Fruit fly (Drosophila melanogaster) whole organism: ENCODE measurements around the gene CG13297.
A peak's percentile ranks its signal among the peaks of the same experiment; 100 is the strongest.
"Not testable (repeated sequence)": the region's sequence is repeated elsewhere in the genome, so short reads cannot be mapped to it uniquely, and the experiment has no call there.

ENCODE experiments used
- CG8478 ChIP-seq: fragments of >200 bp; optimal IDR thresholded peaks from 2 replicates; lab custom pipeline; 2018; ENCODE audit warnings: inconsistent platforms
- Dll ChIP-seq: fragments of >200 bp; optimal IDR thresholded peaks from 2 replicates; lab custom pipeline; 2017
- EcR ChIP-seq, 2 experiments: fragments of >200 bp; optimal IDR thresholded peaks; 2 replicates each; lab custom pipeline; 2017; ENCODE audit warnings: missing biosample characterization in 2 of 2, missing genetic modification characterization in 2 of 2, missing genetic modification reagents in 2 of 2
- pan ChIP-seq: fragments of >200 bp; optimal IDR thresholded peaks from 2 replicates; lab custom pipeline; 2017
- psq ChIP-seq: fragments of >200 bp; optimal IDR thresholded peaks from 2 replicates; lab custom pipeline; 2017
- usp ChIP-seq: fragments of >200 bp; optimal IDR thresholded peaks from 2 replicates; lab custom pipeline; 2017; ENCODE audit warnings: missing biosample characterization, missing genetic modification characterization, mixed read lengths

The CG13297 gene

DNA sequence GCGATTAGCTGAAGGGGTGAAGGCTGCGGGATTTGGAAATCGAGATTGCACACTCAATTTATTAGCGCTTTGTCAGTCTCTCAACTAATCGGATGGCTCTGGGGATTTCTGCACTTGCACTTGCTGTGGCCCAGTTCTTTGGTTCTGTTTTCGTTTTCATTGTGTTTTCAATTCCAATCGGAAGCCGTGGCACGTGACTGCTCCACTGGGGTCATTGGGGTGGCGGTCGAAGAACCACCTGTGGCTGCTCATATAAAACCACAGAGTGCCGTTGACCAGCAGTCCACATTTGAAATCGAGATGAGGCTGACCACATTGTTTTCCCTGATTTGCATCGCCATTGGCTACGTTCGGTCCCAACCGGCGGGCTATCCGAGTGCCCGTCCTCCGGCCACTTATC, 3.3 kb upstream of the CG13297 start, which contains the start of gene Cpr65Az:
TSS of gene Cpr65Az (plus strand) at position 301 of the 400 bp plus-strand sequence.
- no peak for TF ChIP-seq pan (lab: Kevin White, UChicago)
- TF ChIP-seq psq (lab: Kevin White, UChicago): no peak

DNA sequence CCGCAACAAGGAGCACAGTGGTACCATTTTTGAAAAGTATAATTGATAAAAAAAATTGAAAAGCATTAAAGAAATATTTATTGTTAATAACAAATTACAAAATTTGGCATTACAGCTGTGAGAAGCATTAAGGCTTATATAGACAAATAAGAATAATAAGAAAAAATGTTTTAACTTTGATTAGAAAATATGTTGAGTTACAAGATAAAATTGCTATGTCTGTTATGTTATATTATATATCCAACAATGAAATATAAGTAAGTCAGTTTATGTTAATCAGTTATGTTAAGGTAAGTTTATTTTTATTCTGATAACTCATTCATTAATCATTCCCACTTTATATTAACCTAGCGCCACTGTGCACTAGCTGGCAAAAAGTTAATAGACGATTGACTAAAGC, 2.7 kb upstream of the CG13297 start:
- no peak for TF ChIP-seq CG8478
- TF ChIP-seq EcR (GFP tag; optimal IDR thresholded peaks at IDR 0.05; lab: Kevin White, UChicago): no peak
- no peak for TF ChIP-seq psq (lab: Kevin White, UChicago)
- TF ChIP-seq Dll (lab: Kevin White, UChicago): no peak
- no peak for TF ChIP-seq pan (lab: Kevin White, UChicago)
- TF ChIP-seq usp (GFP tag; lab: Kevin White, UChicago): no peak

DNA sequence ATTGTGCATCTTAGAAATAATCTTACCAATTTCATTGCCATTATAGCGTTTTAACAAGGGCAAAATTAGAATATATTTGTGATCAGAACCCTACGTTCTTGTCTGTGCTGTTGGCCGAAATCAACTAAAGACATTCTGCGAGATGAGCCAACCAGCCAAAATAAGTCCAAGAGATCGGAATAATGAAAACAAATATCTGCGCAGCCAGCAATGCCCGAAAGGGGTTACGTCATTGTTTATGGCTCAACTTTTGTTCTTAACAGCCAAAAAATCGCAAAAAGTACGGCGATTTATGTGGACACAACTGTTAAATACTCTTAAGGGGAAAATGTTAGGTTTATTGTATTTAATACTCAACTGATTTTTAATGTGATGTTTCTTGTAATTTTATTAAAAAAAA, 1.4 kb upstream of the CG13297 start, which contains the start of gene Cpr65Ay:
TSS of gene Cpr65Ay (minus strand) at position 101 of the 400 bp plus-strand sequence.
- TF ChIP-seq EcR (GFP tag; optimal IDR thresholded peaks at IDR 0.05; lab: Kevin White, UChicago) (no peak), psq (lab: Kevin White, UChicago) (no peak), CG8478 (no peak), Dll (lab: Kevin White, UChicago) (no peak), usp (GFP tag; lab: Kevin White, UChicago) (no peak), pan (lab: Kevin White, UChicago) (no peak)

DNA sequence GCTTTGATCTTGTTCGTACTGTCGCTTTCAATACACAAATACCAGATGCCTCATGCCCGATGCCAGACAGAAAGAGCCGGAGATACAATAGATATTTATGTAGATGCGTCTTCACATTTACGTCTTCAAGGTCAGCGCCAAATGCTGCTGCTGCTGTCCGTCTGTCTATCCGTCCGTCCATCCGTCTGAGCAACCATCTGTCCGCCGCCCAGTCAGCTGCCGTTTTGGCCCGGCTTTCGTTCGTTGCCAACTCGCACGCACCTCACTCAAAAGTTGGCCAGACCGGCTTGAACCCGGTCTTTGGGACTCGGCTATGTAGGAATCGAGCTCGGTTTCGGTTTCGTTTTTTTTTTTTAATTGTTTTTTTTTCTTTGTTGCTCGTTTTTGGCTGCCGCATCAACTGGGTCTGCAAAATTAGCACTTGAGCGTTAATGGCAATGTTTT, 2.2 kb downstream of the CG13297 start:
- TF ChIP-seq usp (GFP tag; lab: Kevin White, UChicago): no peak
- no peak for TF ChIP-seq CG8478
- TF ChIP-seq EcR (GFP tag; optimal IDR thresholded peaks at IDR 0.05; lab: Kevin White, UChicago): no peak
- no peak for TF ChIP-seq psq (lab: Kevin White, UChicago)
- TF ChIP-seq pan (lab: Kevin White, UChicago): no peak
- TF ChIP-seq Dll (lab: Kevin White, UChicago): no peak

DNA sequence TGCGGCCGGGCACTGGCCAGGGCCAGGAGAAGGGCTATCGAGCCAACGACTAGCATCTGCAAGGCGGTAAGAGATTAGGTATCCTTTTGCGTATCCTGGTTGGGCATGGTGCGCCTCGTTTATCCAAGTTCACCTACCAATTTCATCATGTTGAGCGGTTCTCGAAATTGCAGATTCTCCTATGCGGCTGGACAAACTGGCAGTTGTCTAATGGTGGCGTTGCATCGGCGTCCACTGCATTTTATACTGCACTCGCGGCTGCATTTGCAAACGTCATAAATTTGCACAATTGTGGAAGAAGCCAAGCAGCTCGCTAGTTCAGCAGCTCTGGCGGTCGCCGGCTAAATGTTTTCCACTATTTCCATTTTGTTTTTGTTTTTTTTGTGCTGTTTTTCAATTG, 4.6 kb downstream of the CG13297 start, which contains the start of gene Acp65Aa:
TSS of gene Acp65Aa (minus strand) at position 215 of the 400 bp plus-strand sequence.
- TF ChIP-seq Dll (lab: Kevin White, UChicago): no peak
- no peak for TF ChIP-seq usp (GFP tag; lab: Kevin White, UChicago)
- no peak for TF ChIP-seq EcR (GFP tag; optimal IDR thresholded peaks at IDR 0.05; lab: Kevin White, UChicago)
- no peak for TF ChIP-seq CG8478
- TF ChIP-seq pan (lab: Kevin White, UChicago): no peak
- TF ChIP-seq psq (lab: Kevin White, UChicago): no peak

DNA sequence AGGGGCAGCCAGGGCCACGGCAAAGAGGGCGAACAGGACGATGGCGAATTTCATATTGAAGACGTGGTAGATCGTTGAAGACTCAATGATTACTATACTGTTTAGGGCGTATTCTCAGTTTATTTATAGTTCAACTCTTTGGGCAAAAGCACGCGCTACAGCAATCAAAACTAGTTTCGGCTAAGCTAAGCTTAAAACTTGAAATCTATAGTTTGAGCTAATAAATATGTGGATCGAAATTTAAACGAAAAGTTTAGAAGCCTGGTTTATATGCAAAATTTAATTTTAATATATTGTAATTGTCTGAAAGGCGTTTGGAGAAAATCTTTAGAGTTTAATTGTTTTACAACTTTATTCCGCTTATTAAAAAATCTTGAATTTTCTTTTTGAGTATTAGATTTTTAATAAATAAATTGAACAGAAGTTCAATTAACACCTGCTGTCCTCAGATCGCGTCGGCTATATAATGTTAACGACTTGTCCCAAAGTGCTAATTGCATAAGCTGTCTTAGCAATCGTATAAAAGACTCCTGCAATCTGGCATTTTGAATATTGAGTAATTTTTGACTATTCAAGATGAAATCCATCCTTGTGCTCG, 6.3 kb downstream of the CG13297 start, which contains the start of the genes Cpr65Ax2 and Lcp65Aa:
TSS of gene Cpr65Ax2 (minus strand) at position 101 of the 598 bp plus-strand sequence.
TSS of gene Lcp65Aa (plus strand) at position 548 of the 598 bp plus-strand sequence.
- TF ChIP-seq CG8478; psq (lab: Kevin White, UChicago); pan (lab: Kevin White, UChicago): not testable (repeated sequence)

DNA sequence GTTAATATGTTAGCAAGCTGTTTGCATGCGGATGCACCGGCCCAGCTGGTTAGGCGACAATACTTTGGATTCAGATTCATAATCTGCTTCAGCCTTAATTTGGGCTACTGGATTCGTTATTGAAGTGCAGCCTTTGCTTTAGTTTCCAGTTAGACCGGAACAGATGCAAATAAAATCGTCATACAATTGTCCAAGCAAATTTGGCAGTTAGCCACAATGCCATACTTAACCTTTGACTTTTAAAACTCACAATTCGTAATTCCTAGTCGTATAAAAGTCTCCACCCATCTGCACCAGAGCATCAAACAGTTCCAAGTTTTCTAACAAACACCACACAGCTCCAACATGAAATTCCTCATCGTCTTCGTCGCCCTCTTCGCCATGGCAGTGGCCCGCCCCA, 7.9 kb downstream of the CG13297 start, which contains the start of gene Lcp65Ab1:
TSS of gene Lcp65Ab1 (plus strand) at position 301 of the 400 bp plus-strand sequence.
- not testable (repeated sequence) for TF ChIP-seq usp (GFP tag; lab: Kevin White, UChicago); EcR (GFP tag; optimal IDR thresholded peaks at IDR 0.05; lab: Kevin White, UChicago); CG8478

DNA sequence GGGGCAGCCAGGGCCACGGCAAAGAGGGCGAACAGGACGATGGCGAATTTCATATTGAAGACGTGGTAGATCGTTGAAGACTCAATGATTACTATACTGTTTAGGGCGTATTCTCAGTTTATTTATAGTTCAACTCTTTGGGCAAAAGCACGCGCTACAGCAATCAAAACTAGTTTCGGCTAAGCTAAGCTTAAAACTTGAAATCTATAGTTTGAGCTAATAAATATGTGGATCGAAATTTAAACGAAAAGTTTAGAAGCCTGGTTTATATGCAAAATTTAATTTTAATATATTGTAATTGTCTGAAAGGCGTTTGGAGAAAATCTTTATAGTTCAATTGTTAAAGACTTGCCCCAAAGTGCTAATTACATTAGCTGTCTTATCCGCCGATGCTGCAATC, 9.3 kb downstream of the CG13297 start, which contains the start of gene Cpr65Ax1:
TSS of gene Cpr65Ax1 (minus strand) at position 101 of the 400 bp plus-strand sequence.
- TF ChIP-seq EcR (GFP tag; optimal IDR thresholded peaks at IDR 0.05; lab: Kevin White, UChicago); usp (GFP tag; lab: Kevin White, UChicago); pan (lab: Kevin White, UChicago): not testable (repeated sequence)

DNA sequence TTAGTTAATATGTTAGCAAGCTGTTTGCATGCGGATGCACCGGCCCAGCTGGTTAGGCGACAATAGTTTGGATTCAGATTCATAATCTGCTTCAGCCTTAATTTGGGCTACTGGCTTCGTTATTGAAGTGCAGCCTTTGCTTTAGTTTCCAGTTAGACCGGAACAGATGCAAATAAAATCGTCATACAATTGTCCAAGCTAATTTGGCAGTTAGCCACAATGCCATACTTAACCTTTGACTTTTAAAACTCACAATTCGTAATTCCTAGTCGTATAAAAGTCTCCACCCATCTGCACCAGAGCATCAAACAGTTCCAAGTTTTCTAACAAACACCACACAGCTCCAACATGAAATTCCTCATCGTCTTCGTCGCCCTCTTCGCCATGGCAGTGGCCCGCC, 10.8 kb downstream of the CG13297 start, which contains the start of gene Lcp65Ab2:
TSS of gene Lcp65Ab2 (plus strand) at position 301 of the 400 bp plus-strand sequence.
- TF ChIP-seq Dll (lab: Kevin White, UChicago); usp (GFP tag; lab: Kevin White, UChicago); psq (lab: Kevin White, UChicago): not testable (repeated sequence)

DNA sequence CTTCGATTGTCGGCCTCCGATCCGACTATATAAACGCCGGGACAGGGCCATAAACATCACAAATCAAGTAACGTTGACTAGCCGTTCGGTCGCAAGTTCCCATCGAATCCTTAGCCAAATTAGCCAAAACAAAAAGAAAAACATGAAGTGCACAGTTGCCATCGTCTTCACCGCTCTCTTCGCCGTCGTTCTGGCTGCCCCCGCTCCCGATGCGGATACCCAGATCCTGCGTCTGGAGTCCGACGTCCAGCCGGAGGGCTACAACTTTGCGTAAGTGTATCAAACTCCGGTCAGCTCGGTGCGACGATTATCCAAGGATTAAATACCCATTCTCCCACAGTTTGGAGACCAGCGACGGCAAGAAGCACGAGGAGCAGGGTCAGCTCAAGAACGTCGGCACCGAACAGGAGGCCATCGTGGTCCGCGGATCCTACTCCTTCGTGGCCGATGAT, 12.4 kb downstream of the CG13297 start, which contains the start of gene Lcp65Ac:
TSS of gene Lcp65Ac (plus strand) at position 51 of the 452 bp plus-strand sequence.
- TF ChIP-seq EcR (GFP tag; optimal IDR thresholded peaks at IDR 0.05; lab: Kevin White, UChicago): no peak
- TF ChIP-seq pan (lab: Kevin White, UChicago): no peak
- TF ChIP-seq psq (lab: Kevin White, UChicago): no peak

DNA sequence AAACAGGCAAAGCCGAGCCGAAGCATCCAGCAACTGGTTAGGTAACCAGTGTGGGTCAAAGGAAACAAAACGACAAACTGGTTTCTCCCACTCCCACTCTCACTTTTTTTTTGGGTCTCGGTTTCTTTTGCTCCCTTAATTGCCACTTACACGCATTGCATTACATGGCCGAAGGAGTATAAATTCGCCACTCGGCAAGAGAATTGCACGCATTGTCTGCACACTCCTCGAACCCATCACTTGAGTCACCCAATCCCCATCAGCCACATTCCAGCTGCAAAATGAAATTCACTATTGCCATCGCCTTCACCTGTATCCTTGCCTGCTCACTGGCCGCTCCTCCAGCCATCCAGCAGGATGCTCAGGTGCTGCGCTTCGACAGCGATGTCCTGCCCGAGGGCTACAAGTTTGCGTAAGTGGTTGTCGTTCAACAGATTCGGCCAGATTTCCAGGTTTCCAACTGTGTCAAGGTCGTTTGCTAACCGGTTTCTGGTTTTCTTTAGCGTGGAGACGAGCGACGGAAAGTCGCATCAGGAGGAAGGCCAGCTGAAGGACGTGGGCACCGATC, 13.9 kb downstream of the CG13297 start, which contains the start of gene Lcp65Ad:
TSS of gene Lcp65Ad (plus strand) at position 208 of the 568 bp plus-strand sequence.
- peak; percentile 37 for TF ChIP-seq Dll (lab: Kevin White, UChicago)
- TF ChIP-seq EcR (GFP tag; optimal IDR thresholded peaks at IDR 0.05; lab: Kevin White, UChicago): no peak

DNA sequence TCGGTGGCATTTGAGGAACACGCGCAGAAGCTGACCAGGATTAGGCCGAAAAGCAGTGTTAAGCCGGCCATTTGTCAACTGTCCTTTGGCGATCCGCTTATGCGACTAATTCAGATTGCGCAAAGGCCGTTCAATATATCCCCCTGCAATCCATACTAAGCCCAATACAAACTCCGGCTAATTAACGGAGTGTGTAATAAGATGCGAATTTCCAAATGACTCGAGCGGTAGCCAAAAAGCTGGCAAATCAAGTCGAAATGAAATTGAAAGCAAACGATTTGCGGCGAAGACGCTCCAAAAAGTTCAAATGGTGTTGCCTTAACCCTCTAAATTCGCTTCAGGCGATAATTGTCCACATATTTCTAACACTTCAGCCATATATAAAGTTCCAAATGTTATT, 14.9 kb downstream of the CG13297 start, which contains the start of gene Cpr65Aw:
TSS of gene Cpr65Aw (minus strand) at position 101 of the 400 bp plus-strand sequence.
- no peak for TF ChIP-seq CG8478
- no peak for TF ChIP-seq EcR (GFP tag; optimal IDR thresholded peaks at IDR 0.05; lab: Kevin White, UChicago)
- no peak for TF ChIP-seq psq (lab: Kevin White, UChicago)
- no peak for TF ChIP-seq usp (GFP tag; lab: Kevin White, UChicago)
- TF ChIP-seq Dll (lab: Kevin White, UChicago): no peak
- no peak for TF ChIP-seq pan (lab: Kevin White, UChicago)
